Worm (Caenorhabditis elegans): ENCODE results near the gene C10G8.8.

ce11 chrV:5345419-5345818 is 17.2 kb upstream of the C10G8.8 start, which contains the start of gene srg-25:
- no peak for TF ChIP-seq sdz-38 (tag; optimal IDR thresholded peaks at IDR 0.05)
- TF ChIP-seq die-1 (tag; optimal IDR thresholded peaks at IDR 0.05): no peak
- no peak for TF ChIP-seq zim-3 (tag; optimal IDR thresholded peaks at IDR 0.05)
- no peak for TF ChIP-seq akir-1 (GFP tag; optimal IDR thresholded peaks at IDR 0.05)
- TF ChIP-seq snpc-4 (GFP tag; optimal IDR thresholded peaks at IDR 0.05): no peak
- no peak for TF ChIP-seq snpc-4 (tag; optimal IDR thresholded peaks at IDR 0.05)
- TF ChIP-seq zfh-2 (GFP tag; conservative IDR thresholded peaks at IDR 0.05): no peak
- no peak for TF ChIP-seq gei-17 (GFP tag; optimal IDR thresholded peaks at IDR 0.05)
- no peak for TF ChIP-seq hlh-12 (tag; optimal IDR thresholded peaks at IDR 0.05)
- TF ChIP-seq mel-28 (tag; optimal IDR thresholded peaks at IDR 0.05; ENCODE audit: borderline replicate concordance): no peak
- no peak for TF ChIP-seq B0035.1 (tag; optimal IDR thresholded peaks at IDR 0.05)
- TF ChIP-seq lin-35 (GFP tag; optimal IDR thresholded peaks at IDR 0.05): no peak
- TF ChIP-seq T26A5.8 (tag; optimal IDR thresholded peaks at IDR 0.05): no peak
- no peak for TF ChIP-seq attf-3 (GFP tag; conservative IDR thresholded peaks at IDR 0.05)
- no peak for TF ChIP-seq aptf-2 (GFP tag; conservative IDR thresholded peaks at IDR 0.05)

Measured in whole organism, young adult.